Fruit fly (Drosophila melanogaster) whole organism, embryonic: ENCODE results near the gene CG32023.

Experiments used
- Antp ChIP-seq: fragments of 200-800 bp; sonication (Bioruptor generic); optimal IDR thresholded peaks from 3 replicates; lab custom pipeline; 2016; ENCODE audit warnings: missing biosample characterization, missing genetic modification characterization
- Asciz ChIP-seq: fragments of 200-800 bp; sonication (Bioruptor generic); optimal IDR thresholded peaks from 2 replicates; lab custom pipeline; 2017; ENCODE audit warnings: missing biosample characterization, mild to moderate bottlenecking, missing genetic modification characterization, missing genetic modification reagents
- Atf-2 ChIP-seq: fragments of 200-800 bp; sonication (Bioruptor generic); optimal IDR thresholded peaks from 2 replicates; lab custom pipeline; 2016; ENCODE audit warnings: missing biosample characterization, missing genetic modification characterization
- CG11247 ChIP-seq: fragments of 200-800 bp; sonication (Bioruptor generic); IDR thresholded peaks from 2 replicates; pipeline ENCODE4 v1.3.6; 2022; ENCODE audit warnings: missing biosample characterization, missing genetic modification characterization
- CG11696 ChIP-seq: fragments of 200-800 bp; sonication (Bioruptor generic); IDR thresholded peaks from 2 replicates; pipeline ENCODE4 v1.3.6; 2022; ENCODE audit warnings: missing biosample characterization, missing genetic modification characterization
- CG12155 ChIP-seq: fragments of 200-800 bp; sonication (Bioruptor generic); optimal IDR thresholded peaks from 3 replicates; lab custom pipeline; 2016; ENCODE audit warnings: missing biosample characterization, missing genetic modification characterization
- CG1233 ChIP-seq: fragments of 200-800 bp; sonication (Bioruptor generic); optimal IDR thresholded peaks from 4 replicates; lab custom pipeline; 2018; ENCODE audit warnings: missing biosample characterization, mild to moderate bottlenecking, missing genetic modification characterization
- CG12391 ChIP-seq: fragments of 200-800 bp; sonication (Bioruptor generic); optimal IDR thresholded peaks from 3 replicates; lab custom pipeline; 2018; ENCODE audit warnings: missing biosample characterization, mild to moderate bottlenecking, missing genetic modification characterization, moderate library complexity
- CG12744 ChIP-seq: fragments of 200-800 bp; sonication (Bioruptor generic); optimal IDR thresholded peaks from 2 replicates; lab custom pipeline; 2016; ENCODE audit warnings: missing biosample characterization, missing genetic modification characterization
- CG13894 ChIP-seq: fragments of 200-800 bp; sonication (Bioruptor generic); optimal IDR thresholded peaks from 3 replicates; lab custom pipeline; 2018; ENCODE audit warnings: missing biosample characterization, mild to moderate bottlenecking, missing genetic modification characterization, moderate library complexity
- CG17802 ChIP-seq: fragments of 200-800 bp; sonication (Bioruptor generic); optimal IDR thresholded peaks from 2 replicates; lab custom pipeline; 2018; ENCODE audit warnings: missing biosample characterization, mild to moderate bottlenecking, missing genetic modification characterization, moderate library complexity
- CG18262 ChIP-seq: fragments of 200-800 bp; optimal IDR thresholded peaks from 3 replicates; lab custom pipeline; 2019; ENCODE audit warnings: missing biosample characterization, mild to moderate bottlenecking, missing genetic modification characterization, moderate library complexity
- CG18599 ChIP-seq: fragments of 200-800 bp; sonication (Bioruptor generic); optimal IDR thresholded peaks from 3 replicates; lab custom pipeline; 2017; ENCODE audit warnings: missing biosample characterization, missing genetic modification characterization, mild to moderate bottlenecking, moderate library complexity, missing genetic modification reagents
- CG2889 ChIP-seq: fragments of 200-800 bp; sonication (Bioruptor generic); IDR thresholded peaks from 3 replicates; pipeline ENCODE4 v1.3.6; 2022; ENCODE audit warnings: missing biosample characterization, missing genetic modification characterization
- CG34422 ChIP-seq: fragments of 200-800 bp; sonication (Bioruptor generic); IDR thresholded peaks from 3 replicates; pipeline ENCODE4 v1.3.6; 2022; ENCODE audit warnings: missing biosample characterization, missing genetic modification characterization
- D19A ChIP-seq: fragments of 200-800 bp; optimal IDR thresholded peaks from 3 replicates; lab custom pipeline; 2019; ENCODE audit warnings: missing biosample characterization, mild to moderate bottlenecking, missing genetic modification characterization, moderate library complexity
- Dip2 ChIP-seq: fragments of 200-800 bp; sonication (Bioruptor generic); IDR thresholded peaks from 2 replicates; pipeline ENCODE4 v1.3.6; 2022; ENCODE audit warnings: missing biosample characterization, missing genetic modification characterization
- Dll ChIP-seq: fragments of 200-800 bp; sonication (Bioruptor generic); IDR thresholded peaks from 4 replicates; pipeline ENCODE4 v1.3.6; 2022; ENCODE audit warnings: missing biosample characterization, missing genetic modification characterization; ENCODE audit not compliant: partially characterized antibody
- GATAe ChIP-seq: fragments of 200-800 bp; sonication (Bioruptor generic); conservative IDR thresholded peaks from 2 replicates; pipeline ENCODE4 v1.3.6; 2022; ENCODE audit warnings: missing biosample characterization, missing genetic modification characterization
- HLH3B ChIP-seq: fragments of 200-800 bp; sonication (Bioruptor generic); IDR thresholded peaks from 2 replicates; pipeline ENCODE4 v1.3.6; 2022; ENCODE audit warnings: missing biosample characterization, missing genetic modification characterization
- Hsf ChIP-seq: fragments of 200-800 bp; sonication (Bioruptor generic); optimal IDR thresholded peaks from 3 replicates; lab custom pipeline; 2016; ENCODE audit warnings: missing biosample characterization, missing genetic modification characterization
- Lhr ChIP-seq: fragments of 200-800 bp; sonication (Bioruptor generic); optimal IDR thresholded peaks from 3 replicates; lab custom pipeline; 2017; ENCODE audit warnings: mild to moderate bottlenecking, missing biosample characterization, missing genetic modification reagents, missing genetic modification characterization
- Lpt ChIP-seq: fragments of >200 bp; optimal IDR thresholded peaks from 2 replicates; lab custom pipeline; 2018; ENCODE audit warnings: missing biosample characterization, missing genetic modification characterization
- Med ChIP-seq: fragments of 200-800 bp; sonication (Bioruptor generic); peaks from one replicate; lab custom pipeline; 2016; ENCODE audit warnings: missing biosample characterization, missing genetic modification characterization, mild to moderate bottlenecking, inconsistent platforms, moderate library complexity
- Oaz ChIP-seq: fragments of 200-800 bp; sonication (Bioruptor generic); IDR thresholded peaks from 2 replicates; pipeline ENCODE4 v1.3.6; 2022; ENCODE audit warnings: missing biosample characterization, missing genetic modification characterization
- Oli ChIP-seq: fragments of 200-800 bp; sonication (Bioruptor generic); optimal IDR thresholded peaks from 2 replicates; lab custom pipeline; 2018; ENCODE audit warnings: missing biosample characterization, mild to moderate bottlenecking, missing genetic modification characterization, moderate library complexity
- Rx ChIP-seq: fragments of 200-800 bp; sonication (Bioruptor generic); IDR thresholded peaks from 2 replicates; pipeline ENCODE4 v1.3.6; 2022; ENCODE audit warnings: missing biosample characterization, missing genetic modification characterization
- Sox102F ChIP-seq: fragments of 200-800 bp; sonication (Bioruptor generic); optimal IDR thresholded peaks from 2 replicates; lab custom pipeline; 2018; ENCODE audit warnings: missing biosample characterization, mild to moderate bottlenecking, missing genetic modification characterization, moderate library complexity
- Trl ChIP-seq, 3 experiments: fragments of >200 bp in 2 of 3; fragments of 200-800 bp in 1 of 3; sonication (Bioruptor generic) in 1 of 3; optimal IDR thresholded peaks; 2 replicates in 1 of 3; 3 replicates in 2 of 3; lab custom pipeline; 2016 to 2017; ENCODE audit warnings: missing biosample characterization in 1 of 3, missing genetic modification characterization in 1 of 3
- Usf ChIP-seq: fragments of 200-800 bp; sonication (Bioruptor generic); optimal IDR thresholded peaks from 2 replicates; lab custom pipeline; 2017; ENCODE audit warnings: missing genotype, missing biosample characterization, missing genetic modification characterization
- Xrp1 ChIP-seq: fragments of 200-800 bp; sonication (Bioruptor generic); IDR thresholded peaks from 2 replicates; pipeline ENCODE4 v1.3.6; 2022; ENCODE audit warnings: missing biosample characterization, missing genetic modification characterization
- cg ChIP-seq: fragments of 200-800 bp; sonication (Bioruptor generic); optimal IDR thresholded peaks from 3 replicates; lab custom pipeline; 2019; ENCODE audit warnings: missing biosample characterization, mild to moderate bottlenecking, missing genetic modification characterization, moderate library complexity
- chif ChIP-seq, 2 experiments: fragments of 200-800 bp; sonication (Bioruptor generic); optimal IDR thresholded peaks; 3 replicates each; lab custom pipeline; 2016; ENCODE audit warnings: missing biosample characterization in 2 of 2, missing genetic modification characterization in 2 of 2
- dan ChIP-seq: fragments of 200-800 bp; sonication (Bioruptor generic); IDR thresholded peaks from 2 replicates; pipeline ENCODE4 v1.3.6; 2022; ENCODE audit warnings: missing biosample characterization, missing genetic modification characterization
- fru ChIP-seq: fragments of >200 bp; optimal IDR thresholded peaks from 2 replicates; lab custom pipeline; 2017
- fu2 ChIP-seq: fragments of 200-800 bp; sonication (Bioruptor generic); optimal IDR thresholded peaks from 2 replicates; lab custom pipeline; 2016; ENCODE audit warnings: missing biosample characterization, missing genetic modification characterization
- gcm2 ChIP-seq: fragments of 200-800 bp; sonication (Bioruptor generic); optimal IDR thresholded peaks from 2 replicates; lab custom pipeline; 2016; ENCODE audit warnings: missing biosample characterization, missing genetic modification characterization
- grau ChIP-seq: fragments of 200-800 bp; optimal IDR thresholded peaks from 3 replicates; lab custom pipeline; 2019; ENCODE audit warnings: missing biosample characterization, mild to moderate bottlenecking, missing genetic modification characterization, moderate library complexity
- gt ChIP-seq: fragments of 200-800 bp; sonication (Bioruptor generic); IDR thresholded peaks from 2 replicates; pipeline ENCODE4 v1.3.6; 2022; ENCODE audit warnings: missing biosample characterization, missing genetic modification characterization
- h ChIP-seq: fragments of >200 bp; optimal IDR thresholded peaks from 2 replicates; lab custom pipeline; 2017
- hb ChIP-seq: fragments of 200-800 bp; sonication (Bioruptor generic); IDR thresholded peaks from 3 replicates; pipeline ENCODE4 v1.3.6; 2022; ENCODE audit warnings: missing biosample characterization, missing genetic modification characterization; ENCODE audit not compliant: partially characterized antibody
- lab ChIP-seq: fragments of 200-800 bp; sonication (Bioruptor generic); optimal IDR thresholded peaks from 3 replicates; lab custom pipeline; 2017; ENCODE audit warnings: missing biosample characterization, missing genetic modification characterization, mild to moderate bottlenecking, moderate library complexity, missing genetic modification reagents
- psq ChIP-seq: fragments of 200-800 bp; sonication (Bioruptor generic); optimal IDR thresholded peaks from 2 replicates; lab custom pipeline; 2017; ENCODE audit warnings: missing biosample characterization, missing genetic modification characterization
- tap ChIP-seq: fragments of 200-800 bp; optimal IDR thresholded peaks from 3 replicates; lab custom pipeline; 2019; ENCODE audit warnings: missing biosample characterization, mild to moderate bottlenecking, missing genetic modification characterization, moderate library complexity
- tgo ChIP-seq: fragments of 200-800 bp; sonication (Bioruptor generic); IDR thresholded peaks from 3 replicates; pipeline ENCODE4 v1.3.6; 2022; ENCODE audit warnings: missing biosample characterization, missing genetic modification characterization
- tio ChIP-seq: fragments of 200-800 bp; sonication (Bioruptor generic); optimal IDR thresholded peaks from 2 replicates; lab custom pipeline; 2017; ENCODE audit warnings: missing biosample characterization, missing genetic modification characterization, inconsistent platforms
- unpg ChIP-seq: fragments of 200-800 bp; sonication (Bioruptor generic); optimal IDR thresholded peaks from 3 replicates; lab custom pipeline; 2018; ENCODE audit warnings: missing biosample characterization, mild to moderate bottlenecking, missing genetic modification characterization, moderate library complexity
- usp ChIP-seq: fragments of >200 bp; optimal IDR thresholded peaks from 2 replicates; lab custom pipeline; 2017; ENCODE audit warnings: missing biosample characterization, missing genetic modification characterization
- yki ChIP-seq: fragments of >200 bp; optimal IDR thresholded peaks from 3 replicates; lab custom pipeline; 2018
- zfh1 ChIP-seq: fragments of 200-800 bp; sonication (Bioruptor generic); IDR thresholded peaks from 3 replicates; pipeline ENCODE4 v1.3.6; 2022; ENCODE audit warnings: missing biosample characterization, missing genetic modification characterization

The CG32023 gene

DNA sequence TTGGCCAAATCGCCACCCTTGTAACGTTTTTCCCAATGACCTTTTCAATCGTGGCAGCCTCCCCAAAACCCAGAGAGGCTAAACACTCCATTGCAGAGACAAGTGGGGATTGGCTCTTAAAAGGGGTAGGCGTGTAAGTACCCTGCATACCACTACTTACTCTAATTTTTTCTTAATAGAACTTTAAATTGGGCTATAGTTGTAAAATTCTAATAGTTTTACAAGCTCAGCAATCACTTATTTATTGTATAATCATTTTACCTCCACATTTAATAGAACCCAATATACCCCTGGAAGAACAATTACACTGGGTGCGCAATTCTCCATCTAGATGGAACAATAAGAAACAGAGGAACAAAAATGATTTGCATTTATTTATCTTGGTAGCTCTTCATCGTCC, 37.8 kb upstream of the CG32023 start (continued):
- TF ChIP-seq D19A (tag; lab: Kevin White, UChicago), result peak; percentile 77
- peak; percentile 84 for TF ChIP-seq zfh1 (GFP tag; lab: Robert Waterston, UW)
- peak; percentile 61 for TF ChIP-seq CG1233 (GFP tag; lab: Kevin White, UChicago)
- 0 out of 2 replicates have a peak, but pooled peaks have one; percentile 25 for TF ChIP-seq dan (GFP tag; lab: Robert Waterston, UW)
- peak; percentile 54 for TF ChIP-seq Atf-2
- TF ChIP-seq yki (lab: Kevin White, UChicago), result no peak
- TF ChIP-seq CG18599 (GFP tag; lab: Kevin White, UChicago), result peak; percentile 89
- TF ChIP-seq h, result no peak
- peak; percentile 70 for TF ChIP-seq CG11247 (GFP tag; lab: Robert Waterston, UW)
- TF ChIP-seq Asciz (GFP tag; lab: Kevin White, UChicago), result peak; percentile 55
- no peak for TF ChIP-seq GATAe (GFP tag; lab: Robert Waterston, UW)
- TF ChIP-seq CG11696 (GFP tag; lab: Robert Waterston, UW), result peak; percentile 57
- peak; percentile 77; the same call in 2 of the 3 replicates for TF ChIP-seq tgo
- TF ChIP-seq grau (tag; lab: Kevin White, UChicago), result peak; percentile 78
- no peak for TF ChIP-seq Dll (GFP tag; lab: Robert Waterston, UW)
- TF ChIP-seq, all 482 proteins: peak for 331

dm6 chr3L:8839563-8840425, 35.8 kb upstream of the CG32023 start:
- TF ChIP-seq HLH3B (GFP tag; lab: Robert Waterston, UW) (no peak), CG18262 (tag; lab: Kevin White, UChicago) (peak; percentile 73), Rx (GFP tag; lab: Robert Waterston, UW) (no peak), Dip2 (GFP tag; lab: Robert Waterston, UW) (no peak), gcm2 (GFP tag; lab: Kevin White, UChicago) (no peak), Sox102F (GFP tag; lab: Kevin White, UChicago) (no peak), CG34422 (no peak), tap (tag; lab: Kevin White, UChicago) (no peak), psq (GFP tag; lab: Kevin White, UChicago) (no peak), Xrp1 (GFP tag; lab: Robert Waterston, UW) (peak; percentile 36; the same call in 1 of the 2 replicates), CG12155 (GFP tag; lab: Kevin White, UChicago) (no peak), cg (GFP tag; lab: Kevin White, UChicago) (peak; percentile 57), fu2 (no peak), tio (GFP tag; lab: Kevin White, UChicago) (no peak), Usf (no peak), CG17802 (tag; lab: Kevin White, UChicago) (no peak), Oaz (no peak), CG12744 (GFP tag; lab: Kevin White, UChicago) (no peak), CG13894 (tag; lab: Kevin White, UChicago) (no peak), Lhr (GFP tag; lab: Kevin White, UChicago) (no peak), CG12391 (tag; lab: Kevin White, UChicago) (peak; percentile 42), Hsf (GFP tag; lab: Kevin White, UChicago) (no peak), CG2889 (GFP tag; lab: Robert Waterston, UW) (no peak), gt (GFP tag; lab: Robert Waterston, UW) (no peak), Oli (tag; lab: Kevin White, UChicago) (peak; percentile 14), fru (lab: Kevin White, UChicago) (no peak), Med (GFP tag; lab: Kevin White, UChicago) (peak; percentile 23), Lpt (GFP tag; lab: Kevin White, UChicago) (no peak), chif (GFP tag; optimal IDR thresholded peaks at IDR 0.05; lab: Kevin White, UChicago) (no peak), Trl (optimal IDR thresholded peaks at IDR 0.05; lab: Kevin White, UChicago) (no peak), Trl (GFP tag; optimal IDR thresholded peaks at IDR 0.05; lab: Kevin White, UChicago) (no peak), Antp (GFP tag; lab: Kevin White, UChicago) (no peak), lab (no peak), unpg (no peak), hb (GFP tag; lab: Robert Waterston, UW) (no peak), usp (GFP tag; lab: Kevin White, UChicago) (no peak)
